Fruit fly (Drosophila melanogaster) whole organism, embryonic: Measurements from ENCODE around the gene CG10803.

ENCODE experiments used
- Ada2b ChIP-seq: fragments of 200-800 bp; sonication (Bioruptor generic); IDR thresholded peaks from 2 replicates; pipeline ENCODE4 v1.3.6; 2022; ENCODE audit warnings: missing biosample characterization, missing genetic modification characterization
- Bgb ChIP-seq: fragments of 200-800 bp; sonication (Bioruptor generic); IDR thresholded peaks from 2 replicates; pipeline ENCODE4 v1.3.6; 2022; ENCODE audit warnings: missing biosample characterization, missing genetic modification characterization; ENCODE audit not compliant: partially characterized antibody
- CG10431 ChIP-seq: fragments of 200-800 bp; sonication (Bioruptor generic); optimal IDR thresholded peaks from 3 replicates; lab custom pipeline; 2018; ENCODE audit warnings: missing biosample characterization, mild to moderate bottlenecking, missing genetic modification characterization
- CG10654 ChIP-seq: fragments of 200-800 bp; sonication (Bioruptor generic); optimal IDR thresholded peaks from 2 replicates; lab custom pipeline; 2016; ENCODE audit warnings: missing biosample characterization, missing genetic modification characterization
- CG11696 ChIP-seq: fragments of 200-800 bp; sonication (Bioruptor generic); IDR thresholded peaks from 2 replicates; pipeline ENCODE4 v1.3.6; 2022; ENCODE audit warnings: missing biosample characterization, missing genetic modification characterization
- CG13624 ChIP-seq: fragments of 200-800 bp; sonication (Bioruptor generic); optimal IDR thresholded peaks from 2 replicates; lab custom pipeline; 2016; ENCODE audit warnings: missing biosample characterization, missing genetic modification characterization
- CG15601 ChIP-seq: fragments of 200-800 bp; sonication (Bioruptor generic); optimal IDR thresholded peaks from 3 replicates; lab custom pipeline; 2019; ENCODE audit warnings: missing biosample characterization, mild to moderate bottlenecking, missing genetic modification characterization, moderate library complexity
- CG17802 ChIP-seq: fragments of 200-800 bp; sonication (Bioruptor generic); optimal IDR thresholded peaks from 2 replicates; lab custom pipeline; 2018; ENCODE audit warnings: missing biosample characterization, mild to moderate bottlenecking, missing genetic modification characterization, moderate library complexity
- CG18599 ChIP-seq: fragments of 200-800 bp; sonication (Bioruptor generic); optimal IDR thresholded peaks from 3 replicates; lab custom pipeline; 2017; ENCODE audit warnings: missing biosample characterization, missing genetic modification characterization, mild to moderate bottlenecking, moderate library complexity, missing genetic modification reagents
- CG2875 ChIP-seq: fragments of 200-800 bp; sonication (Bioruptor generic); optimal IDR thresholded peaks from 2 replicates; lab custom pipeline; 2017; ENCODE audit warnings: missing biosample characterization, mild to moderate bottlenecking, missing genetic modification characterization, missing genetic modification reagents
- CG30431 ChIP-seq: fragments of 200-800 bp; sonication (Bioruptor generic); optimal IDR thresholded peaks from 2 replicates; lab custom pipeline; 2017; ENCODE audit warnings: missing biosample characterization, missing genetic modification characterization
- CG32767 ChIP-seq: fragments of 200-800 bp; sonication (Bioruptor generic); IDR thresholded peaks from 2 replicates; pipeline ENCODE4 v1.3.6; 2022; ENCODE audit warnings: missing biosample characterization, missing genetic modification characterization
- CG3838 ChIP-seq: fragments of 200-800 bp; sonication (Bioruptor generic); optimal IDR thresholded peaks from 3 replicates; lab custom pipeline; 2016; ENCODE audit warnings: missing biosample characterization, missing genetic modification characterization
- CG6272 ChIP-seq: fragments of 200-800 bp; sonication (Bioruptor generic); IDR thresholded peaks from 2 replicates; pipeline ENCODE4 v1.3.6; 2022; ENCODE audit warnings: missing biosample characterization, missing genetic modification characterization
- CG7372 ChIP-seq: fragments of 200-800 bp; sonication (Bioruptor generic); IDR thresholded peaks from 2 replicates; pipeline ENCODE4 v1.3.6; 2022; ENCODE audit warnings: missing biosample characterization, missing genetic modification characterization
- CG7786 ChIP-seq: fragments of 200-800 bp; sonication (Bioruptor generic); optimal IDR thresholded peaks from 2 replicates; lab custom pipeline; 2016; ENCODE audit warnings: missing biosample characterization, missing genetic modification characterization
- CG9876 ChIP-seq: fragments of 200-800 bp; sonication (Bioruptor generic); optimal IDR thresholded peaks from 2 replicates; lab custom pipeline; 2016; ENCODE audit warnings: missing biosample characterization, missing genetic modification characterization
- CrebB ChIP-seq: fragments of 200-800 bp; sonication (Bioruptor generic); optimal IDR thresholded peaks from 3 replicates; lab custom pipeline; 2018; ENCODE audit warnings: missing biosample characterization, mild to moderate bottlenecking, missing genetic modification characterization
- HLH54F ChIP-seq: fragments of 200-800 bp; sonication (Bioruptor generic); optimal IDR thresholded peaks from 3 replicates; lab custom pipeline; 2016; ENCODE audit warnings: missing biosample characterization, missing genetic modification characterization
- Hr51 ChIP-seq, 2 experiments: fragments of 200-800 bp; sonication (Bioruptor generic); optimal IDR thresholded peaks; 2 replicates in 1 of 2; 3 replicates in 1 of 2; lab custom pipeline; 2016 to 2018; ENCODE audit warnings: missing biosample characterization in 2 of 2, missing genetic modification characterization in 2 of 2, mild to moderate bottlenecking in 1 of 2, moderate library complexity in 1 of 2
- Hr78 ChIP-seq, 2 experiments: fragments of 200-800 bp in 1 of 2; fragments of >200 bp in 1 of 2; sonication (Bioruptor generic) in 1 of 2; optimal IDR thresholded peaks; 2 replicates each; lab custom pipeline; 2017 to 2019; ENCODE audit warnings: missing biosample characterization in 2 of 2, missing genetic modification characterization in 2 of 2, mild to moderate bottlenecking in 1 of 2, moderate library complexity in 1 of 2
- Poxn ChIP-seq: fragments of 200-800 bp; sonication (Bioruptor generic); IDR thresholded peaks from 2 replicates; pipeline ENCODE4 v1.3.6; 2022; ENCODE audit warnings: missing biosample characterization, missing genetic modification characterization
- Spps ChIP-seq: fragments of 200-800 bp; sonication (Bioruptor generic); optimal IDR thresholded peaks from 2 replicates; lab custom pipeline; 2018; ENCODE audit warnings: missing biosample characterization, mild to moderate bottlenecking, missing genetic modification characterization
- al ChIP-seq: fragments of 200-800 bp; sonication (Bioruptor generic); IDR thresholded peaks from 2 replicates; pipeline ENCODE4 v1.3.6; 2022; ENCODE audit warnings: missing biosample characterization, missing genetic modification characterization
- cas ChIP-seq: fragments of 200-800 bp; sonication (Bioruptor generic); IDR thresholded peaks from 2 replicates; pipeline ENCODE4 v1.3.6; 2022; ENCODE audit warnings: missing biosample characterization, missing genetic modification characterization
- corto ChIP-seq: fragments of 200-800 bp; sonication (Bioruptor generic); optimal IDR thresholded peaks from 2 replicates; lab custom pipeline; 2016; ENCODE audit warnings: missing biosample characterization, mild to moderate bottlenecking, missing genetic modification characterization, moderate library complexity
- da ChIP-seq: fragments of 200-800 bp; sonication (Bioruptor generic); optimal IDR thresholded peaks from 2 replicates; lab custom pipeline; 2016; ENCODE audit warnings: missing biosample characterization, missing genetic modification characterization
- dan ChIP-seq: fragments of 200-800 bp; sonication (Bioruptor generic); IDR thresholded peaks from 2 replicates; pipeline ENCODE4 v1.3.6; 2022; ENCODE audit warnings: missing biosample characterization, missing genetic modification characterization
- dati ChIP-seq: fragments of 200-800 bp; sonication (Bioruptor generic); IDR thresholded peaks from 2 replicates; pipeline ENCODE4 v1.3.6; 2022; ENCODE audit warnings: missing biosample characterization, missing genetic modification characterization
- dysf ChIP-seq: fragments of 200-800 bp; sonication (Bioruptor generic); IDR thresholded peaks from 3 replicates; pipeline ENCODE4 v1.3.6; 2022; ENCODE audit warnings: missing biosample characterization, missing genetic modification characterization
- esg ChIP-seq: fragments of 200-800 bp; sonication (Bioruptor generic); conservative IDR thresholded peaks from 2 replicates; pipeline ENCODE4 v1.3.6; 2022; ENCODE audit warnings: missing biosample characterization, missing genetic modification characterization
- ewg ChIP-seq: fragments of 200-800 bp; sonication (Bioruptor generic); optimal IDR thresholded peaks from 3 replicates; lab custom pipeline; 2017; ENCODE audit warnings: mild to moderate bottlenecking, missing biosample characterization, missing genetic modification reagents, missing genetic modification characterization
- fu2 ChIP-seq: fragments of 200-800 bp; sonication (Bioruptor generic); optimal IDR thresholded peaks from 2 replicates; lab custom pipeline; 2016; ENCODE audit warnings: missing biosample characterization, missing genetic modification characterization
- klu ChIP-seq: fragments of 200-800 bp; sonication (Bioruptor generic); IDR thresholded peaks from 2 replicates; pipeline ENCODE4 v1.3.6; 2022; ENCODE audit warnings: missing biosample characterization, missing genetic modification characterization
- lbe ChIP-seq: fragments of 200-800 bp; sonication (Bioruptor generic); optimal IDR thresholded peaks from 2 replicates; lab custom pipeline; 2016; ENCODE audit warnings: missing biosample characterization, mild to moderate bottlenecking, missing genetic modification characterization
- lilli ChIP-seq: fragments of 200-800 bp; sonication (Bioruptor generic); optimal IDR thresholded peaks from 3 replicates; lab custom pipeline; 2016; ENCODE audit warnings: missing biosample characterization, missing genetic modification characterization
- mirr ChIP-seq: fragments of 200-800 bp; sonication (Bioruptor generic); optimal IDR thresholded peaks from 3 replicates; lab custom pipeline; 2018; ENCODE audit warnings: missing biosample characterization, mild to moderate bottlenecking, missing genetic modification characterization
- schlank ChIP-seq: fragments of 200-800 bp; sonication (Bioruptor generic); optimal IDR thresholded peaks from 2 replicates; lab custom pipeline; 2018; ENCODE audit warnings: missing biosample characterization, mild to moderate bottlenecking, missing genetic modification characterization
- sd ChIP-seq: fragments of 200-800 bp; sonication (Bioruptor generic); optimal IDR thresholded peaks from 3 replicates; lab custom pipeline; 2018; ENCODE audit warnings: missing biosample characterization, mild to moderate bottlenecking, missing genetic modification characterization, moderate library complexity
- sens ChIP-seq: fragments of 200-800 bp; sonication (Bioruptor generic); peaks from one replicate; lab custom pipeline; 2016; ENCODE audit warnings: missing biosample characterization, missing genetic modification characterization
- seq ChIP-seq: fragments of 200-800 bp; sonication (Bioruptor generic); IDR thresholded peaks from 2 replicates; pipeline ENCODE4 v1.3.6; 2022; ENCODE audit warnings: missing biosample characterization, missing genetic modification characterization
- shn ChIP-seq: fragments of 200-800 bp; sonication (Bioruptor generic); optimal IDR thresholded peaks from 3 replicates; lab custom pipeline; 2016; ENCODE audit warnings: missing biosample characterization, missing genetic modification characterization
- sima ChIP-seq: fragments of 200-800 bp; sonication (Bioruptor generic); optimal IDR thresholded peaks from 2 replicates; lab custom pipeline; 2016; ENCODE audit warnings: missing biosample characterization, missing genetic modification characterization
- slp2 ChIP-seq: fragments of 200-800 bp; sonication (Bioruptor generic); optimal IDR thresholded peaks from 2 replicates; lab custom pipeline; 2016; ENCODE audit warnings: missing biosample characterization, missing genetic modification characterization
- sob ChIP-seq: fragments of 200-800 bp; sonication (Bioruptor generic); IDR thresholded peaks from 2 replicates; pipeline ENCODE4 v1.3.6; 2022; ENCODE audit warnings: missing biosample characterization, missing genetic modification characterization
- tll ChIP-seq, 2 experiments: fragments of 200-800 bp in 1 of 2; fragments of >200 bp in 1 of 2; sonication (Bioruptor generic) in 1 of 2; optimal IDR thresholded peaks; 2 replicates each; lab custom pipeline; 2017 to 2019; ENCODE audit warnings: missing biosample characterization in 2 of 2, missing genetic modification characterization in 2 of 2, mild to moderate bottlenecking in 1 of 2, moderate library complexity in 1 of 2
- wek ChIP-seq: fragments of 200-800 bp; sonication (Bioruptor generic); optimal IDR thresholded peaks from 3 replicates; lab custom pipeline; 2018; ENCODE audit warnings: missing biosample characterization, mild to moderate bottlenecking, missing genetic modification characterization, moderate library complexity
- wor ChIP-seq: fragments of 200-800 bp; sonication (Bioruptor generic); IDR thresholded peaks from 2 replicates; pipeline ENCODE4 v1.3.6; 2022; ENCODE audit warnings: missing biosample characterization, missing genetic modification characterization

CG10803 gene

dm6 chrX:3482119-3483014, 3.1 kb upstream of the CG10803 start, which contains the start of the genes CG10804 and CG10802 (continued):
- TF ChIP-seq Poxn (GFP tag; lab: Robert Waterston, UW) (peak; percentile 53; the same call in 1 of the 2 replicates), esg (GFP tag; lab: Robert Waterston, UW) (peak; percentile 83), CG7372 (peak; percentile 87), dati (0 out of 2 replicates have a peak, but pooled peaks have one; percentile 45), al (GFP tag; lab: Robert Waterston, UW) (peak; percentile 85), CG15601 (peak; percentile 69), CG13624 (GFP tag; lab: Kevin White, UChicago) (peak; percentile 84), CG32767 (GFP tag; lab: Robert Waterston, UW) (no peak; the same call in 1 of the 2 replicates), ewg (GFP tag; lab: Kevin White, UChicago) (peak; percentile 79), corto (GFP tag; lab: Kevin White, UChicago) (no peak), Bgb (GFP tag; lab: Robert Waterston, UW) (peak; percentile 62), wor (GFP tag; lab: Robert Waterston, UW) (peak; percentile 57), CG10431 (GFP tag; lab: Kevin White, UChicago) (no peak), sens (GFP tag; lab: Kevin White, UChicago) (peak; percentile 97), da (GFP tag; lab: Kevin White, UChicago) (peak; percentile 60), klu (GFP tag; lab: Robert Waterston, UW) (peak; percentile 82), tll (GFP tag; optimal IDR thresholded peaks at IDR 0.05; lab: Kevin White, UChicago) (peak in 1 of 2 experiments; percentile 42), CG17802 (no peak), dan (GFP tag; lab: Robert Waterston, UW) (peak; percentile 30; the same call in 1 of the 2 replicates), CG11696 (GFP tag; lab: Robert Waterston, UW) (peak; percentile 24; the same call in 1 of the 2 replicates), HLH54F (GFP tag; lab: Kevin White, UChicago) (peak; percentile 86), sob (GFP tag; lab: Robert Waterston, UW) (peak; percentile 89), schlank (peak; percentile 42), cas (GFP tag; lab: Robert Waterston, UW) (peak; percentile 62), sima (GFP tag; lab: Kevin White, UChicago) (peak; percentile 19), slp2 (GFP tag; lab: Kevin White, UChicago) (peak; percentile 80), Hr51 (GFP tag; optimal IDR thresholded peaks at IDR 0.05; lab: Kevin White, UChicago) (peak; percentile 56 to 68), CG2875 (GFP tag; lab: Kevin White, UChicago) (peak; percentile 12), CrebB (tag; lab: Kevin White, UChicago) (no peak), lilli (GFP tag; lab: Kevin White, UChicago) (peak; percentile 90), dysf (GFP tag; lab: Robert Waterston, UW) (peak; percentile 89), CG18599 (peak; percentile 70), CG3838 (GFP tag; lab: Kevin White, UChicago) (no peak), mirr (GFP tag; lab: Kevin White, UChicago) (no peak), sd (peak; percentile 48), Hr78 (GFP tag; optimal IDR thresholded peaks at IDR 0.05; lab: Kevin White, UChicago) (no peak), Ada2b (peak; percentile 83), Spps (tag; lab: Kevin White, UChicago) (peak; percentile 36), fu2 (GFP tag; lab: Kevin White, UChicago) (peak; percentile 74), seq (GFP tag; lab: Robert Waterston, UW) (peak; percentile 70), shn (GFP tag; lab: Kevin White, UChicago) (peak; percentile 92), lbe (GFP tag; lab: Kevin White, UChicago) (peak; percentile 45), wek (GFP tag; lab: Kevin White, UChicago) (no peak), CG6272 (peak; percentile 92), CG9876 (GFP tag; lab: Kevin White, UChicago) (peak; percentile 58), CG30431 (GFP tag; lab: Kevin White, UChicago) (peak; percentile 32), CG10654 (peak; percentile 65), CG7786 (peak; percentile 71)
